Worm (Caenorhabditis elegans): ENCODE measurements around the gene mmab-1.

Gene mmab-1

ce11 chrIII:4879445-4879844 lies 42.5 kb downstream of the mmab-1 start, which contains the start of gene C35D10.1:
Gene C35D10.1 (plus strand): TSS chrIII:4879745.
- TF ChIP-seq sem-2 (GFP tag; optimal IDR thresholded peaks at IDR 0.05) (no peak), cnd-1 (tag; optimal IDR thresholded peaks at IDR 0.05) (no peak), snpc-4 (tag; optimal IDR thresholded peaks at IDR 0.05) (no peak), nhr-76 (tag; optimal IDR thresholded peaks at IDR 0.05) (no peak), lsy-2 (tag; optimal IDR thresholded peaks at IDR 0.05) (no peak), sptf-1 (tag; optimal IDR thresholded peaks at IDR 0.05) (no peak), ztf-11 (tag; optimal IDR thresholded peaks at IDR 0.05) (no peak), nhr-28 (tag; optimal IDR thresholded peaks at IDR 0.05) (no peak), ham-2 (GFP tag; optimal IDR thresholded peaks at IDR 0.05) (no peak), tbx-8 (GFP tag; optimal IDR thresholded peaks at IDR 0.05) (no peak), nhr-237 (tag; optimal IDR thresholded peaks at IDR 0.05) (no peak), mls-2 (tag; optimal IDR thresholded peaks at IDR 0.05) (no peak), mab-5 (tag; optimal IDR thresholded peaks at IDR 0.05) (no peak)

ce11 chrIII:4878281-4878680 lies 43.6 kb downstream of the mmab-1 start, which contains the start of the genes tost-1 and arx-6:
Gene tost-1 (minus strand): TSS chrIII:4878311.
Gene arx-6 (plus strand): TSS chrIII:4878658.
- TF ChIP-seq tbx-8 (GFP tag; optimal IDR thresholded peaks at IDR 0.05) (no peak), pha-4 (tag; optimal IDR thresholded peaks at IDR 0.05) (peak; percentile 19), lin-13 (tag; optimal IDR thresholded peaks at IDR 0.05) (no peak), nhr-237 (tag; optimal IDR thresholded peaks at IDR 0.05) (no peak), nhr-12 (tag; optimal IDR thresholded peaks at IDR 0.05) (no peak), unc-120 (tag; optimal IDR thresholded peaks at IDR 0.05; ENCODE audit: poor library complexity, severe bottlenecking) (no peak), ceh-83 (GFP tag; optimal IDR thresholded peaks at IDR 0.05) (no peak), lsy-2 (tag; optimal IDR thresholded peaks at IDR 0.05) (peak; percentile 37), blmp-1 (tag; optimal IDR thresholded peaks at IDR 0.05) (no peak), zip-8 (tag; optimal IDR thresholded peaks at IDR 0.05) (no peak), flh-1 (GFP tag; optimal IDR thresholded peaks at IDR 0.05) (no peak), unc-39 (tag; optimal IDR thresholded peaks at IDR 0.05) (no peak), elt-3 (tag; optimal IDR thresholded peaks at IDR 0.05) (no peak), sem-2 (GFP tag; optimal IDR thresholded peaks at IDR 0.05) (no peak), ham-2 (GFP tag; optimal IDR thresholded peaks at IDR 0.05) (no peak), cnd-1 (tag; optimal IDR thresholded peaks at IDR 0.05) (no peak), mep-1 (tag; optimal IDR thresholded peaks at IDR 0.05) (peak; percentile 50)

ce11 chrIII:4875663-4876062 lies 46.3 kb downstream of the mmab-1 start:
- TF ChIP-seq lsy-2 (tag; optimal IDR thresholded peaks at IDR 0.05) (no peak), ces-1 (GFP tag; optimal IDR thresholded peaks at IDR 0.05) (peak; percentile 21), hlh-1 (tag; optimal IDR thresholded peaks at IDR 0.05) (no peak), pha-4 (tag; optimal IDR thresholded peaks at IDR 0.05) (no peak), nhr-237 (tag; optimal IDR thresholded peaks at IDR 0.05) (no peak)

ce11 chrIII:4874671-4875070 lies 47.2 kb downstream of the mmab-1 start, which contains the start of gene C35D10.12:
Gene C35D10.12 (minus strand): TSS chrIII:4874771.
- TF ChIP-seq lsy-2 (tag; optimal IDR thresholded peaks at IDR 0.05) = no peak
- TF ChIP-seq flh-1 (GFP tag; optimal IDR thresholded peaks at IDR 0.05) = no peak
- no peak for TF ChIP-seq lin-13 (tag; optimal IDR thresholded peaks at IDR 0.05)

- TF ChIP-seq M03D4.4 (tag; optimal IDR thresholded peaks at IDR 0.05) = no peak
- TF ChIP-seq nhr-28 (tag; optimal IDR thresholded peaks at IDR 0.05) = no peak
- no peak for TF ChIP-seq mab-5 (tag; optimal IDR thresholded peaks at IDR 0.05)
- TF ChIP-seq ces-1 (GFP tag; optimal IDR thresholded peaks at IDR 0.05) = no peak
- no peak for TF ChIP-seq ztf-11 (tag; optimal IDR thresholded peaks at IDR 0.05)
- TF ChIP-seq pha-4 (tag; optimal IDR thresholded peaks at IDR 0.05) = no peak
- TF ChIP-seq ceh-83 (GFP tag; optimal IDR thresholded peaks at IDR 0.05) = no peak
- no peak for TF ChIP-seq nhr-76 (tag; optimal IDR thresholded peaks at IDR 0.05)
- no peak for TF ChIP-seq sem-2 (GFP tag; optimal IDR thresholded peaks at IDR 0.05)
- TF ChIP-seq flh-1 (GFP tag; optimal IDR thresholded peaks at IDR 0.05) = no peak
- no peak for TF ChIP-seq ceh-43 (GFP tag; optimal IDR thresholded peaks at IDR 0.05)
- no peak for TF ChIP-seq nhr-2 (tag; optimal IDR thresholded peaks at IDR 0.05)
- no peak for TF ChIP-seq cnd-1 (tag; optimal IDR thresholded peaks at IDR 0.05)
- TF ChIP-seq zip-8 (tag; optimal IDR thresholded peaks at IDR 0.05) = no peak
- TF ChIP-seq drap-1 (GFP tag; optimal IDR thresholded peaks at IDR 0.05) = no peak
- TF ChIP-seq tbx-8 (GFP tag; optimal IDR thresholded peaks at IDR 0.05) = no peak
- TF ChIP-seq elt-3 (tag; optimal IDR thresholded peaks at IDR 0.05) = no peak
- TF ChIP-seq hlh-1 (tag; optimal IDR thresholded peaks at IDR 0.05) = no peak
These were observed 48.5 kb downstream of the mmab-1 start for ce11 chrIII:4873395-4873794.
